Worm (Caenorhabditis elegans) whole organism, L2 larva: ENCODE measurements around the gene H12I19.115.

Experiments used
- R02D3.7 ChIP-seq: fragments of 150-350 bp; optimal IDR thresholded peaks from 2 replicates; lab custom pipeline; 2014; ENCODE audit warnings: missing biosample characterization, missing genetic modification characterization
- aly-2 ChIP-seq: fragments of 150-350 bp; optimal IDR thresholded peaks from 2 replicates; lab custom pipeline; 2014; ENCODE audit warnings: missing biosample characterization, missing genetic modification characterization
- ama-1 ChIP-seq: fragments of 150-350 bp; optimal IDR thresholded peaks from 2 replicates; lab custom pipeline; 2018; ENCODE audit warnings: inconsistent platforms
- lin-11 ChIP-seq: fragments of 150-350 bp; sonication (generic microtip); optimal IDR thresholded peaks from 2 replicates; lab custom pipeline; 2014; ENCODE audit warnings: missing biosample characterization, missing genetic modification characterization, inconsistent platforms, mixed read lengths
- lin-13 ChIP-seq: fragments of 150-350 bp; optimal IDR thresholded peaks from 2 replicates; lab custom pipeline; 2014; ENCODE audit warnings: missing biosample characterization, missing genetic modification reagents, missing genetic modification characterization
- ztf-4 ChIP-seq: fragments of 150-350 bp; optimal IDR thresholded peaks from 2 replicates; lab custom pipeline; 2014; ENCODE audit warnings: missing biosample characterization, missing genetic modification characterization

- TF ChIP-seq ama-1 (lab: Kevin White, UChicago) (no peak), lin-11 (tag; lab: Kevin White, UChicago) (no peak), lin-13 (GFP tag; lab: Kevin White, UChicago) (no peak), aly-2 (no peak), ztf-4 (tag; lab: Kevin White, UChicago) (no peak), R02D3.7 (tag; lab: Kevin White, UChicago) (no peak)
These were observed 29.0 kb downstream of the H12I19.115 start for ce11 chrIV:14098540-14099098.
